Comparison of ENCODE assay signal across 3 fruit fly cellular contexts in the genomic region with DNA sequence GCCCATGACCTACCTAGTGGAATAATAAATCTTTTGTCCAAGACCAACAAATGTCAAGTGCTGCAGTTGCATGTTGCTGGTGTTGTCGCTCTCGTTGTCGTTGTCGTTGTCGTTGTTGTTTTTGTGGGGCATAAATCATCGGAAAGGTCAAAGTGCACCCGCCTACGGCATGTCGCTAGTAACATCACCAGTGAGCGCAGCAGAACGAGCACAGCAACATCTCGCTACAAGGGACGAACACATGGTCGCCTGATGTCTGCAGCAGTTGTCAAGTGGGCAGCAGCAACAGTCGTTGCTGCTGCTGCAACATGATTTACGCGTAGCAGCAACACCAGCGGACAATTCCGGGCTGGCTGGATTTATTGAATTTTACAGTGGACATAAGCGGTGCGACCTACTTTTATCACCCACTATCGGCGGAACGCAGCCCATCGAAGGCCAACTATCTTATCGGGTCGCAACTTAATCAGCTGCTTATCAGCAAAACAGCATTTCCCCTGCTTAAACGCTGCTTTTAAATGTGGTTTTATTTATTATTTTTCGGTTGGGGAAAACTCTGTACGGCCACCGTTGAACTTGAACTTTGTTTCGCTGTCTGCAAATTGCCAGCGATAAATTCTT.
TF ChIP-seq lines count a peak whose summit lies in the region.

No protein-coding gene starts in this region.

- TF ChIP-seq CTCF in whole organism, embryonic (GFP tag; optimal IDR thresholded peaks at IDR 0.05; lab: Kevin White, UChicago): no peak

TF ChIP-seq in whole organism, adult, 20 proteins besides CTCF, POLR2A, EP300 and RAD21:
- TF ChIP-seq pad (GFP tag; optimal IDR thresholded peaks at IDR 0.05; lab: Kevin White, UChicago) (peak; percentile 39), Mnt (GFP tag; optimal IDR thresholded peaks at IDR 0.05; lab: Kevin White, UChicago) (no peak)

TF ChIP-seq in whole organism, embryonic, 481 proteins besides CTCF, POLR2A, EP300 and RAD21:
- TF ChIP-seq sug (tag; optimal IDR thresholded peaks at IDR 0.05; lab: Kevin White, UChicago) (peak; percentile 3), Hr78 (GFP tag; optimal IDR thresholded peaks at IDR 0.05; lab: Kevin White, UChicago) (peak in 1 of 2 experiments; percentile 93), odd (GFP tag; optimal IDR thresholded peaks at IDR 0.05; lab: Kevin White, UChicago) (peak; percentile 4), grn (GFP tag; optimal IDR thresholded peaks at IDR 0.05; lab: Kevin White, UChicago) (peak; percentile 75), twi (tag; optimal IDR thresholded peaks at IDR 0.05; lab: Kevin White, UChicago) (peak; percentile 99), grau (tag; optimal IDR thresholded peaks at IDR 0.05; lab: Kevin White, UChicago) (peak; percentile 26), CG11504 (tag; optimal IDR thresholded peaks at IDR 0.05; lab: Kevin White, UChicago) (peak; percentile 38), Med (GFP tag; lab: Kevin White, UChicago) (peak; percentile 49), CG34376 (GFP tag; optimal IDR thresholded peaks at IDR 0.05; lab: Kevin White, UChicago) (peak; percentile 3), mld (GFP tag; IDR thresholded peaks at IDR 0.05; lab: Robert Waterston, UW; ENCODE audit: partially characterized antibody) (no peak), CG3281 (GFP tag; optimal IDR thresholded peaks at IDR 0.05; lab: Kevin White, UChicago) (no peak), gce (GFP tag; IDR thresholded peaks at IDR 0.05; lab: Robert Waterston, UW) (no peak), exex (tag; optimal IDR thresholded peaks at IDR 0.05; lab: Kevin White, UChicago) (peak; percentile 40), CG3065 (GFP tag; optimal IDR thresholded peaks at IDR 0.05; lab: Kevin White, UChicago) (peak; percentile 26), GATAe (GFP tag; conservative IDR thresholded peaks at IDR 0.05; lab: Robert Waterston, UW) (0 out of 2 replicates have a peak, but pooled peaks have one; percentile 17)

TF ChIP-seq in whole organism, prepupa, 60 proteins besides CTCF, POLR2A, EP300 and RAD21:
- TF ChIP-seq CG3919 (GFP tag; optimal IDR thresholded peaks at IDR 0.05; lab: Kevin White, UChicago) (peak; percentile 3), Hr39 (GFP tag; optimal IDR thresholded peaks at IDR 0.05; lab: Kevin White, UChicago) (no peak), CG6163 (GFP tag; IDR thresholded peaks at IDR 0.05; lab: Robert Waterston, UW) (no peak), Eip78C (GFP tag; lab: Kevin White, UChicago) (peak; percentile 39)
